Fruit fly (Drosophila melanogaster) whole organism, embryonic: ENCODE measurements around the gene eIF4G2.
A peak's percentile ranks its signal among the peaks of the same experiment; 100 is the strongest.

Experiments
- Ada2b ChIP-seq: fragments of 200-800 bp; sonication (Bioruptor generic); IDR thresholded peaks from 2 replicates; pipeline ENCODE4 v1.3.6; 2022; ENCODE audit warnings: missing biosample characterization, missing genetic modification characterization
- Aef1 ChIP-seq: fragments of 200-800 bp; sonication (Bioruptor generic); IDR thresholded peaks from 3 replicates; pipeline ENCODE4 v1.3.6; 2022; ENCODE audit warnings: missing biosample characterization, missing genetic modification characterization
- Atf-2 ChIP-seq: fragments of 200-800 bp; sonication (Bioruptor generic); optimal IDR thresholded peaks from 2 replicates; lab custom pipeline; 2016; ENCODE audit warnings: missing biosample characterization, missing genetic modification characterization
- Bdp1 ChIP-seq: fragments of 200-800 bp; sonication (Bioruptor generic); optimal IDR thresholded peaks from 3 replicates; lab custom pipeline; 2016; ENCODE audit warnings: missing biosample characterization, missing genetic modification characterization
- CG10267 ChIP-seq: fragments of 200-800 bp; sonication (Bioruptor generic); optimal IDR thresholded peaks from 2 replicates; lab custom pipeline; 2018; ENCODE audit warnings: missing biosample characterization, mild to moderate bottlenecking, missing genetic modification characterization, moderate library complexity
- CG10366 ChIP-seq: fragments of 200-800 bp; sonication (Bioruptor generic); IDR thresholded peaks from 2 replicates; pipeline ENCODE4 v1.3.6; 2022; ENCODE audit warnings: missing biosample characterization, missing genetic modification characterization
- CG13424 ChIP-seq: fragments of 200-800 bp; sonication (Bioruptor generic); optimal IDR thresholded peaks from 2 replicates; lab custom pipeline; 2019; ENCODE audit warnings: missing biosample characterization, mild to moderate bottlenecking, missing genetic modification characterization, moderate library complexity
- CG14667 ChIP-seq: fragments of 200-800 bp; sonication (Bioruptor generic); IDR thresholded peaks from 2 replicates; pipeline ENCODE4 v1.3.6; 2022; ENCODE audit warnings: missing biosample characterization, missing genetic modification characterization
- CG1602 ChIP-seq: fragments of 200-800 bp; sonication (Bioruptor generic); optimal IDR thresholded peaks from 3 replicates; lab custom pipeline; 2016; ENCODE audit warnings: missing biosample characterization, missing genetic modification characterization
- CG18599 ChIP-seq: fragments of 200-800 bp; sonication (Bioruptor generic); optimal IDR thresholded peaks from 3 replicates; lab custom pipeline; 2017; ENCODE audit warnings: missing biosample characterization, missing genetic modification characterization, mild to moderate bottlenecking, moderate library complexity, missing genetic modification reagents
- CG2889 ChIP-seq: fragments of 200-800 bp; sonication (Bioruptor generic); IDR thresholded peaks from 3 replicates; pipeline ENCODE4 v1.3.6; 2022; ENCODE audit warnings: missing biosample characterization, missing genetic modification characterization
- CG3065 ChIP-seq: fragments of 200-800 bp; sonication (Bioruptor generic); optimal IDR thresholded peaks from 2 replicates; lab custom pipeline; 2016; ENCODE audit warnings: missing biosample characterization, missing genetic modification characterization
- CG4617 ChIP-seq: fragments of 200-800 bp; sonication (Bioruptor generic); optimal IDR thresholded peaks from 3 replicates; lab custom pipeline; 2016; ENCODE audit warnings: missing biosample characterization, missing genetic modification characterization, borderline replicate concordance
- CG4730 ChIP-seq: fragments of 200-800 bp; sonication (Bioruptor generic); IDR thresholded peaks from 2 replicates; pipeline ENCODE4 v1.3.6; 2022; ENCODE audit warnings: missing biosample characterization, missing genetic modification characterization
- CG6254 ChIP-seq: fragments of 200-800 bp; sonication (Bioruptor generic); optimal IDR thresholded peaks from 3 replicates; lab custom pipeline; 2017; ENCODE audit warnings: mild to moderate bottlenecking, missing biosample characterization, missing genetic modification reagents, missing genetic modification characterization
- CG7556 ChIP-seq: fragments of 200-800 bp; sonication (Bioruptor generic); optimal IDR thresholded peaks from 2 replicates; lab custom pipeline; 2017; ENCODE audit warnings: missing biosample characterization, mild to moderate bottlenecking, missing genetic modification characterization
- CG8359 ChIP-seq: fragments of 200-800 bp; sonication (Bioruptor generic); optimal IDR thresholded peaks from 2 replicates; lab custom pipeline; 2017; ENCODE audit warnings: missing biosample characterization, mild to moderate bottlenecking, missing genetic modification characterization, borderline replicate concordance
- CG9932 ChIP-seq: fragments of 200-800 bp; sonication (Bioruptor generic); IDR thresholded peaks from 2 replicates; pipeline ENCODE4 v1.3.6; 2022; ENCODE audit warnings: missing biosample characterization, missing genetic modification characterization
- Camta ChIP-seq: fragments of 200-800 bp; sonication (Bioruptor generic); optimal IDR thresholded peaks from 2 replicates; lab custom pipeline; 2016; ENCODE audit warnings: missing biosample characterization, missing genetic modification characterization
- Dek ChIP-seq: fragments of 200-800 bp; sonication (Bioruptor generic); optimal IDR thresholded peaks from 3 replicates; lab custom pipeline; 2019; ENCODE audit warnings: missing biosample characterization, mild to moderate bottlenecking, missing genetic modification characterization, moderate library complexity
- Elba2 ChIP-seq: fragments of 200-800 bp; sonication (Bioruptor generic); optimal IDR thresholded peaks from 3 replicates; lab custom pipeline; 2016; ENCODE audit warnings: missing biosample characterization, missing genetic modification characterization
- Ets97D ChIP-seq: fragments of 200-800 bp; sonication (Bioruptor generic); optimal IDR thresholded peaks from 3 replicates; lab custom pipeline; 2016; ENCODE audit warnings: missing biosample characterization, missing genetic modification characterization
- HmgZ ChIP-seq: fragments of 200-800 bp; sonication (Bioruptor generic); optimal IDR thresholded peaks from 2 replicates; lab custom pipeline; 2018; ENCODE audit warnings: missing biosample characterization, mild to moderate bottlenecking, missing genetic modification characterization
- Hmx ChIP-seq: fragments of 200-800 bp; sonication (Bioruptor generic); optimal IDR thresholded peaks from 2 replicates; lab custom pipeline; 2016; ENCODE audit warnings: missing biosample characterization, missing genetic modification characterization
- Kr ChIP-seq: fragments of 200-800 bp; sonication (Bioruptor generic); optimal IDR thresholded peaks from 2 replicates; lab custom pipeline; 2017; ENCODE audit warnings: missing biosample characterization, mild to moderate bottlenecking, missing genetic modification characterization
- Med ChIP-seq: fragments of 200-800 bp; sonication (Bioruptor generic); peaks from one replicate; lab custom pipeline; 2016; ENCODE audit warnings: missing biosample characterization, missing genetic modification characterization, mild to moderate bottlenecking, inconsistent platforms, moderate library complexity
- YL-1 ChIP-seq: fragments of 200-800 bp; sonication (Bioruptor generic); optimal IDR thresholded peaks from 3 replicates; lab custom pipeline; 2017; ENCODE audit warnings: missing biosample characterization, mild to moderate bottlenecking, missing genetic modification characterization
- cato ChIP-seq: fragments of 200-800 bp; sonication (Bioruptor generic); optimal IDR thresholded peaks from 2 replicates; lab custom pipeline; 2016; ENCODE audit warnings: missing biosample characterization, missing genetic modification characterization, borderline replicate concordance
- chif ChIP-seq, 2 experiments: fragments of 200-800 bp; sonication (Bioruptor generic); optimal IDR thresholded peaks; 3 replicates each; lab custom pipeline; 2016; ENCODE audit warnings: missing biosample characterization in 2 of 2, missing genetic modification characterization in 2 of 2
- corto ChIP-seq: fragments of 200-800 bp; sonication (Bioruptor generic); optimal IDR thresholded peaks from 2 replicates; lab custom pipeline; 2016; ENCODE audit warnings: missing biosample characterization, mild to moderate bottlenecking, missing genetic modification characterization, moderate library complexity
- crol ChIP-seq: fragments of 200-800 bp; sonication (Bioruptor generic); IDR thresholded peaks from 2 replicates; pipeline ENCODE4 v1.3.6; 2022; ENCODE audit warnings: missing biosample characterization, missing genetic modification characterization
- da ChIP-seq: fragments of 200-800 bp; sonication (Bioruptor generic); optimal IDR thresholded peaks from 2 replicates; lab custom pipeline; 2016; ENCODE audit warnings: missing biosample characterization, missing genetic modification characterization
- dm ChIP-seq: fragments of 200-800 bp; sonication (Bioruptor generic); optimal IDR thresholded peaks from 3 replicates; lab custom pipeline; 2016; ENCODE audit warnings: missing biosample characterization, missing genetic modification characterization
- ems ChIP-seq: fragments of 200-800 bp; sonication (Bioruptor generic); optimal IDR thresholded peaks from 3 replicates; lab custom pipeline; 2016; ENCODE audit warnings: missing biosample characterization, missing genetic modification characterization
- esg ChIP-seq: fragments of 200-800 bp; sonication (Bioruptor generic); conservative IDR thresholded peaks from 2 replicates; pipeline ENCODE4 v1.3.6; 2022; ENCODE audit warnings: missing biosample characterization, missing genetic modification characterization
- eve ChIP-seq, 2 experiments: fragments of >200 bp; optimal IDR thresholded peaks; 2 replicates each; lab custom pipeline; 2017; ENCODE audit warnings: missing biosample characterization in 2 of 2, missing genetic modification characterization in 2 of 2
- gem ChIP-seq: fragments of 200-800 bp; sonication (Bioruptor generic); optimal IDR thresholded peaks from 2 replicates; lab custom pipeline; 2019; ENCODE audit warnings: missing biosample characterization, mild to moderate bottlenecking, missing genetic modification characterization, moderate library complexity
- jigr1 ChIP-seq: fragments of 200-800 bp; sonication (Bioruptor generic); IDR thresholded peaks from 3 replicates; pipeline ENCODE4 v1.3.6; 2022; ENCODE audit warnings: missing biosample characterization, missing genetic modification characterization
- jing ChIP-seq: fragments of 200-800 bp; sonication (Bioruptor generic); optimal IDR thresholded peaks from 2 replicates; lab custom pipeline; 2018; ENCODE audit warnings: missing biosample characterization, mild to moderate bottlenecking, missing genetic modification characterization
- knrl ChIP-seq: fragments of 200-800 bp; sonication (Bioruptor generic); IDR thresholded peaks from 3 replicates; pipeline ENCODE4 v1.3.6; 2022; ENCODE audit warnings: missing biosample characterization, missing genetic modification characterization; ENCODE audit not compliant: partially characterized antibody
- lab ChIP-seq: fragments of 200-800 bp; sonication (Bioruptor generic); optimal IDR thresholded peaks from 3 replicates; lab custom pipeline; 2017; ENCODE audit warnings: missing biosample characterization, missing genetic modification characterization, mild to moderate bottlenecking, moderate library complexity, missing genetic modification reagents
- lov ChIP-seq, 2 experiments: fragments of 200-800 bp in 1 of 2; fragments of >200 bp in 1 of 2; sonication (Bioruptor generic) in 1 of 2; IDR thresholded peaks in 1 of 2; optimal IDR thresholded peaks in 1 of 2; 2 replicates in 1 of 2; 3 replicates in 1 of 2; pipeline versions ENCODE4 v1.3.6 to Lab custom; 2017 to 2022; ENCODE audit warnings: missing biosample characterization in 1 of 2, missing genetic modification characterization in 1 of 2
- nerfin-2 ChIP-seq: fragments of 200-800 bp; sonication (Bioruptor generic); IDR thresholded peaks from 2 replicates; pipeline ENCODE4 v1.3.6; 2022; ENCODE audit warnings: missing biosample characterization, missing genetic modification characterization; ENCODE audit not compliant: partially characterized antibody
- sim ChIP-seq: fragments of 200-800 bp; sonication (Bioruptor generic); IDR thresholded peaks from 2 replicates; pipeline ENCODE4 v1.3.6; 2022; ENCODE audit warnings: missing biosample characterization, missing genetic modification characterization
- slbo ChIP-seq: fragments of 200-800 bp; sonication (Bioruptor generic); IDR thresholded peaks from 2 replicates; pipeline ENCODE4 v1.3.6; 2022; ENCODE audit warnings: missing biosample characterization, missing genetic modification characterization
- ssp ChIP-seq: fragments of 200-800 bp; sonication (Bioruptor generic); IDR thresholded peaks from 2 replicates; pipeline ENCODE4 v1.3.6; 2022; ENCODE audit warnings: missing biosample characterization, missing genetic modification characterization
- tap ChIP-seq: fragments of 200-800 bp; optimal IDR thresholded peaks from 3 replicates; lab custom pipeline; 2019; ENCODE audit warnings: missing biosample characterization, mild to moderate bottlenecking, missing genetic modification characterization, moderate library complexity
- tio ChIP-seq: fragments of 200-800 bp; sonication (Bioruptor generic); optimal IDR thresholded peaks from 2 replicates; lab custom pipeline; 2017; ENCODE audit warnings: missing biosample characterization, missing genetic modification characterization, inconsistent platforms
- ttk ChIP-seq: fragments of 200-800 bp; sonication (Bioruptor generic); IDR thresholded peaks from 2 replicates; pipeline ENCODE4 v2.1.2; 2022; ENCODE audit warnings: missing biosample characterization, missing genetic modification characterization
- wdn ChIP-seq: fragments of 200-800 bp; sonication (Bioruptor generic); IDR thresholded peaks from 2 replicates; pipeline ENCODE4 v1.3.6; 2022; ENCODE audit warnings: missing biosample characterization, missing genetic modification characterization

Gene eIF4G2

dm6 chr3R:23781466-23781935 lies 37.5 kb downstream of the eIF4G2 start, which contains the start of the genes Nup98-96 and mbc (continued):
- TF ChIP-seq Bdp1, result peak; percentile 79
- peak; percentile 88 for TF ChIP-seq esg (GFP tag; lab: Robert Waterston, UW)
- peak; percentile 85 for TF ChIP-seq CG10366 (GFP tag; lab: Robert Waterston, UW)
- TF ChIP-seq CG14667, result peak; percentile 84
- peak; percentile 61 for TF ChIP-seq CG7556 (GFP tag; lab: Kevin White, UChicago)
- TF ChIP-seq CG3065, result peak; percentile 77
- peak; percentile 93 for TF ChIP-seq slbo (GFP tag; lab: Robert Waterston, UW)
- peak; percentile 73 to 93 for TF ChIP-seq chif (GFP tag; optimal IDR thresholded peaks at IDR 0.05; lab: Kevin White, UChicago)
- TF ChIP-seq ems (GFP tag; lab: Kevin White, UChicago), result peak; percentile 83
- peak; percentile 95 for TF ChIP-seq dm (GFP tag; lab: Kevin White, UChicago)
- peak; percentile 16 for TF ChIP-seq CG6254 (GFP tag; lab: Kevin White, UChicago)
- peak; percentile 98 for TF ChIP-seq Med
- TF ChIP-seq lov (optimal IDR thresholded peaks at IDR 0.05; lab: Kevin White, UChicago), result no peak
- 0 out of 3 replicates have a peak, but pooled peaks have one; percentile 66 for TF ChIP-seq lov (GFP tag; IDR thresholded peaks at IDR 0.05; lab: Robert Waterston, UW)
- peak; percentile 4 for TF ChIP-seq CG8359 (GFP tag; lab: Kevin White, UChicago)
- TF ChIP-seq Hmx, result no peak
- peak; percentile 71 for TF ChIP-seq jing (GFP tag; lab: Kevin White, UChicago)
- peak; percentile 61; the same call in 2 of the 3 replicates for TF ChIP-seq knrl (GFP tag; lab: Robert Waterston, UW)
- TF ChIP-seq Camta (GFP tag; lab: Kevin White, UChicago), result peak; percentile 85
- TF ChIP-seq tap, result peak; percentile 19
- TF ChIP-seq nerfin-2, result peak; percentile 43; the same call in 1 of the 2 replicates
- TF ChIP-seq gem (tag; lab: Kevin White, UChicago), result peak; percentile 92
- peak; percentile 77 for TF ChIP-seq da
- TF ChIP-seq CG2889, result peak; percentile 63; the same call in 2 of the 3 replicates
- TF ChIP-seq CG13424 (tag; lab: Kevin White, UChicago), result peak; percentile 88
- peak; percentile 86 for TF ChIP-seq Elba2 (GFP tag; lab: Kevin White, UChicago)
- peak; percentile 62; the same call in 1 of the 3 replicates for TF ChIP-seq jigr1 (GFP tag; lab: Robert Waterston, UW)
- TF ChIP-seq YL-1 (GFP tag; lab: Kevin White, UChicago), result peak; percentile 93
- TF ChIP-seq Ada2b (GFP tag; lab: Robert Waterston, UW), result peak; percentile 78
- peak; percentile 90 for TF ChIP-seq Aef1 (GFP tag; lab: Robert Waterston, UW)
- TF ChIP-seq ssp, result peak; percentile 100
- peak; percentile 84 for TF ChIP-seq CG10267 (tag; lab: Kevin White, UChicago)
- TF ChIP-seq Ets97D (GFP tag; lab: Kevin White, UChicago), result peak; percentile 89
- TF ChIP-seq wdn (GFP tag; lab: Robert Waterston, UW), result peak; percentile 45; the same call in 1 of the 2 replicates
- peak; percentile 91 for TF ChIP-seq CG1602 (GFP tag; lab: Kevin White, UChicago)
- TF ChIP-seq CG4617, result peak; percentile 95
- peak; percentile 81 for TF ChIP-seq CG4730 (GFP tag; lab: Robert Waterston, UW)
- peak in 1 of 2 experiments; percentile 12 for TF ChIP-seq eve (GFP tag; optimal IDR thresholded peaks at IDR 0.05; lab: Kevin White, UChicago)
- TF ChIP-seq ttk (GFP tag; lab: Robert Waterston, UW), result peak; percentile 82
- TF ChIP-seq sim, result no peak; the same call in 1 of the 2 replicates
- no peak for TF ChIP-seq corto
- peak; percentile 87 for TF ChIP-seq Atf-2 (GFP tag; lab: Kevin White, UChicago)
- TF ChIP-seq HmgZ, result peak; percentile 90
- peak; percentile 79 for TF ChIP-seq lab (GFP tag; lab: Kevin White, UChicago)
- no peak for TF ChIP-seq crol (GFP tag; lab: Robert Waterston, UW)
- TF ChIP-seq Dek, result peak; percentile 82
- TF ChIP-seq CG9932 (GFP tag; lab: Robert Waterston, UW), result peak; percentile 91
- no peak for TF ChIP-seq tio
- peak; percentile 82 for TF ChIP-seq CG18599
- peak; percentile 69 for TF ChIP-seq cato (GFP tag; lab: Kevin White, UChicago)
- no peak for TF ChIP-seq Kr
